Fruit fly (Drosophila melanogaster): ENCODE results near the gene ex.

The ex gene

dm6 chr2L:485825-486240 is 54.8 kb downstream of the ex start (continued):
- TF ChIP-seq Stat92E (GFP tag; optimal IDR thresholded peaks at IDR 0.05) (peak in 1 of 3 experiments; percentile 19), Dfd (GFP tag; optimal IDR thresholded peaks at IDR 0.05) (no peak), sisA (GFP tag; IDR thresholded peaks at IDR 0.05) (peak; percentile 34), CG13296 (GFP tag; optimal IDR thresholded peaks at IDR 0.05) (peak; percentile 93), trem (tag; optimal IDR thresholded peaks at IDR 0.05) (peak; percentile 35), lab (GFP tag; optimal IDR thresholded peaks at IDR 0.05) (peak; percentile 97), usp (GFP tag; optimal IDR thresholded peaks at IDR 0.05) (no peak), CHES-1-like (GFP tag; optimal IDR thresholded peaks at IDR 0.05) (peak; percentile 92), row (GFP tag; IDR thresholded peaks at IDR 0.05) (peak; percentile 76), unc-4 (GFP tag; IDR thresholded peaks at IDR 0.05; ENCODE audit: partially characterized antibody) (no peak), CG3726 (GFP tag; IDR thresholded peaks at IDR 0.05) (peak; percentile 78; the same call in 2 of the 3 replicates), bsh (GFP tag; optimal IDR thresholded peaks at IDR 0.05) (peak; percentile 57 to 86), CG14860 (GFP tag; IDR thresholded peaks at IDR 0.05; ENCODE audit: partially characterized antibody) (no peak), nerfin-2 (GFP tag; IDR thresholded peaks at IDR 0.05; ENCODE audit: partially characterized antibody) (no peak), CG12071 (GFP tag; optimal IDR thresholded peaks at IDR 0.05) (peak; percentile 97), Camta (GFP tag; optimal IDR thresholded peaks at IDR 0.05) (peak; percentile 90), Aef1 (GFP tag; IDR thresholded peaks at IDR 0.05) (peak; percentile 60; the same call in 2 of the 3 replicates), sug (tag; optimal IDR thresholded peaks at IDR 0.05) (peak; percentile 91), vfl (GFP tag; optimal IDR thresholded peaks at IDR 0.05) (peak; percentile 24), CG10267 (tag; optimal IDR thresholded peaks at IDR 0.05) (peak; percentile 39), CG2199 (GFP tag; IDR thresholded peaks at IDR 0.05) (no peak), CG15514 (GFP tag; optimal IDR thresholded peaks at IDR 0.05) (peak; percentile 84), CG2875 (GFP tag; optimal IDR thresholded peaks at IDR 0.05) (peak; percentile 97), CG13624 (GFP tag; optimal IDR thresholded peaks at IDR 0.05) (peak; percentile 85), cg (GFP tag; optimal IDR thresholded peaks at IDR 0.05) (peak; percentile 47), dmrt99B (tag; optimal IDR thresholded peaks at IDR 0.05) (peak; percentile 84), CG12942 (GFP tag; optimal IDR thresholded peaks at IDR 0.05) (peak; percentile 92), nmo (GFP tag; optimal IDR thresholded peaks at IDR 0.05) (peak; percentile 26), slou (GFP tag; optimal IDR thresholded peaks at IDR 0.05) (peak; percentile 67), CG2116 (GFP tag; optimal IDR thresholded peaks at IDR 0.05) (peak; percentile 79), CG4820 (GFP tag; optimal IDR thresholded peaks at IDR 0.05) (peak; percentile 71), CG6175 (GFP tag; IDR thresholded peaks at IDR 0.05) (peak; percentile 56; the same call in 1 of the 3 replicates), inv (GFP tag; IDR thresholded peaks at IDR 0.05; ENCODE audit: partially characterized antibody) (no peak), CG17328 (GFP tag; IDR thresholded peaks at IDR 0.05) (peak; percentile 84), CG11695 (GFP tag; IDR thresholded peaks at IDR 0.05) (peak; percentile 83), corto (GFP tag; optimal IDR thresholded peaks at IDR 0.05) (peak; percentile 28)

dm6 chr2L:487171-487570 is 56.1 kb downstream of the ex start:
- TF ChIP-seq CG8765 (GFP tag; IDR thresholded peaks at IDR 0.05), result no peak
- TF ChIP-seq Gsc (GFP tag; IDR thresholded peaks at IDR 0.05), result no peak
- TF ChIP-seq fd3F (GFP tag; optimal IDR thresholded peaks at IDR 0.05), result no peak
- TF ChIP-seq bcd (GFP tag; optimal IDR thresholded peaks at IDR 0.05), result no peak
- TF ChIP-seq CG11696 (GFP tag; IDR thresholded peaks at IDR 0.05), result 0 out of 2 replicates have a peak, but pooled peaks have one; percentile 31
- no peak for TF ChIP-seq BEAF-32 (GFP tag; optimal IDR thresholded peaks at IDR 0.05)
- TF ChIP-seq CG18599 (GFP tag; optimal IDR thresholded peaks at IDR 0.05), result peak; percentile 2
- no peak for TF ChIP-seq chif (GFP tag; optimal IDR thresholded peaks at IDR 0.05)
- peak in 1 of 2 experiments; percentile 37 for TF ChIP-seq Trl (optimal IDR thresholded peaks at IDR 0.05)
- TF ChIP-seq Trl (GFP tag; optimal IDR thresholded peaks at IDR 0.05), result no peak
- no peak for TF ChIP-seq CG8290 (GFP tag; optimal IDR thresholded peaks at IDR 0.05)
- TF ChIP-seq CG8290 (tag; optimal IDR thresholded peaks at IDR 0.05), result peak in 1 of 2 experiments; percentile 32
- TF ChIP-seq CG6683 (GFP tag; optimal IDR thresholded peaks at IDR 0.05), result no peak
- TF ChIP-seq CG7987 (GFP tag; optimal IDR thresholded peaks at IDR 0.05), result peak; percentile 47
- no peak for TF ChIP-seq CG8281 (tag; optimal IDR thresholded peaks at IDR 0.05)
- TF ChIP-seq sug (tag; optimal IDR thresholded peaks at IDR 0.05), result peak; percentile 20
- TF ChIP-seq ems (GFP tag; optimal IDR thresholded peaks at IDR 0.05), result no peak
